Fruit fly (Drosophila melanogaster) Kc167 (cell line): ENCODE measurements around the gene Prosbeta2.

Experiments used
- Myc ChIP-seq: fragments of >200 bp; optimal IDR thresholded peaks from 2 replicates; lab custom pipeline; 2017; ENCODE audit warnings: missing external identifiers
- Sin3A ChIP-seq: fragments of >200 bp; optimal IDR thresholded peaks from 2 replicates; lab custom pipeline; 2018; ENCODE audit warnings: missing external identifiers
- h ChIP-seq: fragments of >200 bp; optimal IDR thresholded peaks from 3 replicates; lab custom pipeline; 2018; ENCODE audit warnings: missing external identifiers
- insv ChIP-seq: fragments of >200 bp; optimal IDR thresholded peaks from 3 replicates; lab custom pipeline; 2018; ENCODE audit warnings: missing external identifiers
- psq ChIP-seq: fragments of >200 bp; optimal IDR thresholded peaks from 2 replicates; lab custom pipeline; 2017; ENCODE audit warnings: missing external identifiers

DNA sequence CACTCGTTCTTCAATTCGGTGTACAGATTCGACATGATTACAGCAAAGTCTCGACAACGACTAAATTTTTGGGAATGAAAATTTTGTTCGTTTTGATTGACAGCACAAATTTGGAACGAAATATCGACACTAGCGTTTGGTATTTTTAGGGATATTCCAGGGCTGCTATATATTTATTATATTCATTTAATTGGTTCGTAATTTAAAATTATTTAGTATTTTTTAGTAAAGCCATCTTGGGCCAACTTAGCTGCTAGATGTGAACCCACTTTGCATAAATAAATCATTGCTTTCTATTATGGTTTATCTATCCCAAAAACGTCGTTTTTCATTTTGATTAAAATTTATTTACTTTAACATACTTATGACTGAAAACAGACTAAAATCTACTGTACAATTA, 42.7 kb downstream of the Prosbeta2 start, which contains the start of gene Rpn12R:
- TF ChIP-seq insv (lab: Kevin White, UChicago) (no peak), Sin3A (lab: Kevin White, UChicago) (no peak), h (lab: Kevin White, UChicago) (no peak), psq (lab: Kevin White, UChicago) (no peak), Myc (lab: Kevin White, UChicago) (no peak)
